Worm (Caenorhabditis elegans) whole organism, L2 larva: ENCODE measurements around the gene C30B5.2.

Experiments used
- F13H6.1 ChIP-seq: sonication (generic microtip); optimal IDR thresholded peaks from 2 replicates; lab custom pipeline; 2016; ENCODE audit warnings: missing genetic modification characterization, missing compliant biosample characterization
- blmp-1 ChIP-seq: sonication (generic microtip); optimal IDR thresholded peaks from 2 replicates; lab custom pipeline; 2017; ENCODE audit warnings: missing genetic modification characterization, mild to moderate bottlenecking, missing compliant biosample characterization, antibody characterized with exemption, moderate library complexity; ENCODE audit not compliant: insufficient read depth
- nhr-77 ChIP-seq: fragments of 150-350 bp; optimal IDR thresholded peaks from 2 replicates; lab custom pipeline; 2014; ENCODE audit warnings: missing biosample characterization, missing genetic modification characterization
- skn-1 ChIP-seq: sonication (generic microtip); optimal IDR thresholded peaks from 2 replicates; lab custom pipeline; 2017; ENCODE audit warnings: missing biosample characterization, missing genetic modification characterization

ce11 chrII:6158111-6158510 is 38.9 kb upstream of the C30B5.2 start:
- no peak for TF ChIP-seq skn-1 (tag; lab: Kevin White, UChicago)
- TF ChIP-seq nhr-77 (tag; lab: Kevin White, UChicago), result no peak
- TF ChIP-seq blmp-1, result no peak
- no peak for TF ChIP-seq F13H6.1 (tag; lab: Kevin White, UChicago)
